Worm (Caenorhabditis elegans): ENCODE data around the gene ccnk-1.

ccnk-1 gene

DNA sequence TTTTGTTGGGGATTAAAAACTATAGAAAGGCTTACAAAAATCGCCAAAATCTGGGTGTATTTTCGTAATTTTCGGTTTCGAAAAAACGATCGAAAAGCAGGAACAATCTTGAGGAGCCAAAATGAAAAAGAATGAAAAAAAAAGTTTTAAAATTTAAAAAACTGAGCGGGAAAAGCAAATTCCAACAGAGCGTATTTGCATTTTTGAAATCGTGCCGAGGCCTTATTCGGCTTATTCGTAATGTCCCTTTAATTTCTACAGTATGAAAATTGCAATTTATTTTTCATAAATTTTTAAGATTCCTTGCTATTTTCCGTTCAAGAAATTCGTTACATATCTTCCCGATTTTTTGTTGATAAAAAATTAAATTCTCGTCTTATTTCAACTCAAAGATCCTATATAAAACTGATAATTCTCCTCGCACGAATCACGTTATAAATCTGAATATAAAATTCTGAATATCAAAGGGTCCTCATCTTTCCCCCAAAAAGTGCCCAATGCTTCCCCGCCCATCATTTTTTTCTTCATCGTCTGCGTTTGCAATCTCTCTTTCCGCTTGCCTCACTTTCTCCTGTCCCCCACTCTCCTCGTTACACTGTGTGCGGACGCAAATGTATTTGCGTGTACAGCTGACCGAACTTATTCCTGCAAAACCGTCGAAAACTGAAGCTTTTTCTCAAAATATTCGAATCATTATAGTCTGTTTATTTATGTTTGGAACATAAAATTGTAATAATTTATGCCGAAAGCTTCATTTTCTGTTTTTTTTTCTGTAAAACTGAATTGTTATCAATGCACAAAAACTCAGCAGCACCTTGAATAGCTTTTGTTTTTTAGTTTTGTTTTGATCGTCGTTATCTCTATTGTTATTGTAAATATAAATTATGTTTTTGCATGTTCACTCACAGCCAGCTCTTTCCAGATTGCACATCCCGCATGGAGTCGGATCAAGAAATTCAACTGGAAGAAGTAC lies 33.8 kb downstream of the ccnk-1 start, which contains the start of the genes rfc-1 and pmp-3 (continued):
- TF ChIP-seq bed-1 (GFP tag; IDR thresholded peaks at IDR 0.05) (no peak), D2030.7 (GFP tag; IDR thresholded peaks at IDR 0.05) (peak; percentile 74; the same call in 1 of the 2 replicates), let-526 (GFP tag; IDR thresholded peaks at IDR 0.05) (no peak), madf-10 (tag; optimal IDR thresholded peaks at IDR 0.05) (no peak), ceh-91 (GFP tag; IDR thresholded peaks at IDR 0.05) (peak; percentile 76), let-607 (tag; optimal IDR thresholded peaks at IDR 0.05) (no peak), zim-3 (tag; optimal IDR thresholded peaks at IDR 0.05) (no peak), pbrm-1 (GFP tag; IDR thresholded peaks at IDR 0.05) (no peak), mes-4 (tag; optimal IDR thresholded peaks at IDR 0.05) (no peak), madf-6 (GFP tag; IDR thresholded peaks at IDR 0.05) (peak; percentile 88), ekl-4 (GFP tag; IDR thresholded peaks at IDR 0.05) (no peak), dpl-1 (GFP tag; optimal IDR thresholded peaks at IDR 0.05) (peak; percentile 74), B0336.3 (GFP tag; IDR thresholded peaks at IDR 0.05) (no peak), lsl-1 (GFP tag; optimal IDR thresholded peaks at IDR 0.05) (peak; percentile 87), tlf-1 (GFP tag; optimal IDR thresholded peaks at IDR 0.05) (no peak), K11D2.4 (GFP tag; IDR thresholded peaks at IDR 0.05) (no peak), sea-2 (GFP tag; IDR thresholded peaks at IDR 0.05) (no peak), chd-7 (tag; optimal IDR thresholded peaks at IDR 0.05) (no peak), lin-35 (GFP tag; optimal IDR thresholded peaks at IDR 0.05) (peak in 1 of 3 experiments; percentile 34), rpc-1 (optimal IDR thresholded peaks at IDR 0.05) (no peak), rpc-1 (tag; optimal IDR thresholded peaks at IDR 0.05) (peak; percentile 6), ceh-58 (GFP tag; IDR thresholded peaks at IDR 0.05) (no peak), Y67H2A.10 (GFP tag; conservative IDR thresholded peaks at IDR 0.05) (no peak), hmg-20 (GFP tag; IDR thresholded peaks at IDR 0.05) (no peak), aptf-2 (GFP tag; conservative IDR thresholded peaks at IDR 0.05) (no peak), F49E8.2 (tag; optimal IDR thresholded peaks at IDR 0.05; ENCODE audit: insufficient read depth) (peak; percentile 69), unc-62 (GFP tag; optimal IDR thresholded peaks at IDR 0.05) (no peak), snpc-1.3 (tag; optimal IDR thresholded peaks at IDR 0.05; ENCODE audit: insufficient read depth) (peak; percentile 58), F10E7.11 (tag; optimal IDR thresholded peaks at IDR 0.05) (no peak), lag-1 (GFP tag; IDR thresholded peaks at IDR 0.05) (no peak), rec-8 (tag; optimal IDR thresholded peaks at IDR 0.05) (no peak), lin-54 (GFP tag; optimal IDR thresholded peaks at IDR 0.05) (peak; percentile 75), Y53F4B.3 (GFP tag; IDR thresholded peaks at IDR 0.05) (no peak)

DNA sequence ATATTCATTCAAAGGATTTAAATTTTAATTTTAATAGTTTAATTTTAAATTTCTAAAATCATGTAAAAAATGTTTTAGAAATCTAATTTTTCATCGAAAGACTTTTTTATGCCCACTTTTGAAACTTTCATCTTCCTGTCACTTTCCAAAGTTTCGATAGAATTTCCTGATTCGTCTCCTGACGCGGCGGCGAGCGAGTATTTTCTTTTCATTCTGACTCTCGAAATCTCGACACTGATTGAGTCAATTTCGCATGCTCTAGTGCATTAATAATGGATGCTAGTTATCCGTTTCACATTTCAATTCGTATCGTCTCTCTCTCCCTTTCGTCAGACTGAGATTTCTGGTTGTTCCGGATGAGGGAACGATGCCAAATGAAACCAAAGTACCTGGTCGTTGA lies 36.5 kb downstream of the ccnk-1 start:
- TF ChIP-seq F37B4.10 (GFP tag; IDR thresholded peaks at IDR 0.05) (no peak), ceh-79 (tag; optimal IDR thresholded peaks at IDR 0.05) (no peak)

DNA sequence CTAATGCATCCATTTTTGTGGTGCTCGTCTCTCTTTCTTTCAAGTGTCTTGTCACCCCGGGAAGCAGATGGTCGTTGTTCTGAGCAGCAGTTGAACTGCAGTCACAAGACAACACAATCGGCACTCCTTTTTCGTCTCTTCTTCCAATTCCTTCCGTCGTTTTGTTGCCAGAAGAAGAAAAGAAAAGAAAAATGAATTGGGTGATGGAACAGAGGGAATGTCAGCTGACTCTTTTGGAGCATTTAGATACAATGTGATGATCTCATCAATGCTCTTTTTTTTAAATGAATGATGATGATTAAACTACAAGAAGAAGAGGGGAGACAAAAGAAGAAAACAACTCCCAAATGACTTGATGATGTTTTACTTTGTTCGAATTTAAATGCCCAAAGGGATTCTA lies 37.6 kb downstream of the ccnk-1 start:
- no peak for TF ChIP-seq nhr-179 (tag; optimal IDR thresholded peaks at IDR 0.05)
- TF ChIP-seq cebp-1 (GFP tag; IDR thresholded peaks at IDR 0.05), result no peak
- TF ChIP-seq cebp-1 (tag; optimal IDR thresholded peaks at IDR 0.05), result peak; percentile 19

Measured in whole organism, young adult.